Worm (Caenorhabditis elegans) whole organism, young adult: ENCODE results near the gene ZC239.15.

ENCODE experiments used
- B0019.2 ChIP-seq: fragments of 200-800 bp; sonication (Bioruptor generic); conservative IDR thresholded peaks from 2 replicates; pipeline ENCODE4 v1.3.6; 2022; ENCODE audit warnings: missing genetic modification reagents, missing genetic modification characterization, missing compliant biosample characterization
- B0035.1 ChIP-seq: sonication (generic microtip); optimal IDR thresholded peaks from 2 replicates; lab custom pipeline; 2016; ENCODE audit warnings: missing genetic modification characterization, mild to moderate bottlenecking, missing compliant biosample characterization, missing genotype, missing genetic modification reagents
- C06A6.2 ChIP-seq: fragments of 200-800 bp; sonication (Bioruptor generic); conservative IDR thresholded peaks from 2 replicates; pipeline ENCODE4 v1.3.6; 2022; ENCODE audit warnings: missing genetic modification characterization, missing compliant biosample characterization
- F33H1.4 ChIP-seq: fragments of 200-800 bp; sonication (Bioruptor generic); IDR thresholded peaks from 2 replicates; pipeline ENCODE4 v1.3.6; 2022; ENCODE audit warnings: missing genetic modification reagents, missing genetic modification characterization, missing compliant biosample characterization
- F57A8.1 ChIP-seq: fragments of 200-800 bp; sonication (Bioruptor generic); optimal IDR thresholded peaks from 2 replicates; lab custom pipeline; 2018; ENCODE audit warnings: mild to moderate bottlenecking, missing genetic modification characterization, moderate library complexity, missing compliant biosample characterization
- Y53F4B.3 ChIP-seq: fragments of 200-800 bp; sonication (Bioruptor generic); IDR thresholded peaks from 2 replicates; pipeline ENCODE4 v1.3.6; 2022; ENCODE audit warnings: missing genetic modification reagents, missing genetic modification characterization, missing compliant biosample characterization
- Y53G8AR.9 ChIP-seq: fragments of 200-800 bp; sonication (Bioruptor generic); conservative IDR thresholded peaks from 2 replicates; pipeline ENCODE4 v1.3.6; 2022; ENCODE audit warnings: missing genetic modification reagents, missing genetic modification characterization, missing compliant biosample characterization
- Y56A3A.18 ChIP-seq: fragments of 200-800 bp; sonication (Bioruptor generic); IDR thresholded peaks from 2 replicates; pipeline ENCODE4 v1.3.6; 2022; ENCODE audit warnings: missing genetic modification reagents, missing genetic modification characterization, missing compliant biosample characterization
- Y67H2A.10 ChIP-seq: fragments of 200-800 bp; sonication (Bioruptor generic); conservative IDR thresholded peaks from 2 replicates; pipeline ENCODE4 v1.3.6; 2022; ENCODE audit warnings: missing genetic modification reagents, missing genetic modification characterization, missing compliant biosample characterization
- akir-1 ChIP-seq: fragments of 200-800 bp; sonication (Bioruptor generic); optimal IDR thresholded peaks from 2 replicates; lab custom pipeline; 2018; ENCODE audit warnings: mild to moderate bottlenecking, missing genetic modification characterization, moderate library complexity, missing compliant biosample characterization
- attf-3 ChIP-seq: fragments of 200-800 bp; sonication (Bioruptor generic); conservative IDR thresholded peaks from 2 replicates; pipeline ENCODE4 v1.3.6; 2022; ENCODE audit warnings: missing genetic modification reagents, missing genetic modification characterization, missing compliant biosample characterization
- attf-5 ChIP-seq: fragments of 200-800 bp; sonication (Bioruptor generic); optimal IDR thresholded peaks from 2 replicates; lab custom pipeline; 2018; ENCODE audit warnings: mild to moderate bottlenecking, missing genetic modification characterization, missing compliant biosample characterization
- bed-2 ChIP-seq: fragments of 200-800 bp; sonication (Bioruptor generic); IDR thresholded peaks from 2 replicates; pipeline ENCODE4 v1.3.6; 2022; ENCODE audit warnings: missing genetic modification reagents, missing genetic modification characterization, missing compliant biosample characterization
- cebp-2 ChIP-seq: fragments of 200-800 bp; sonication (Bioruptor generic); IDR thresholded peaks from 2 replicates; pipeline ENCODE4 v1.3.6; 2022; ENCODE audit warnings: missing genetic modification characterization, missing compliant biosample characterization
- ceh-27 ChIP-seq: fragments of 200-800 bp; sonication (Bioruptor generic); optimal IDR thresholded peaks from 2 replicates; lab custom pipeline; 2018; ENCODE audit warnings: mild to moderate bottlenecking, missing genetic modification characterization, moderate library complexity, missing compliant biosample characterization
- ceh-40 ChIP-seq: fragments of 200-800 bp; sonication (Bioruptor generic); IDR thresholded peaks from 2 replicates; pipeline ENCODE4 v1.3.6; 2022; ENCODE audit warnings: missing genetic modification characterization, missing compliant biosample characterization
- ceh-91 ChIP-seq: fragments of 200-800 bp; sonication (Bioruptor generic); IDR thresholded peaks from 2 replicates; pipeline ENCODE4 v1.3.6; 2022; ENCODE audit warnings: missing genetic modification reagents, missing genetic modification characterization, missing compliant biosample characterization
- dpl-1 ChIP-seq: fragments of 150-350 bp; optimal IDR thresholded peaks from 2 replicates; lab custom pipeline; 2014; ENCODE audit warnings: missing biosample characterization, missing genetic modification reagents, missing genetic modification characterization
- egl-18 ChIP-seq: fragments of 200-800 bp; sonication (Bioruptor generic); IDR thresholded peaks from 2 replicates; pipeline ENCODE4 v1.3.6; 2022; ENCODE audit warnings: missing genetic modification reagents, missing genetic modification characterization, missing compliant biosample characterization
- ets-4 ChIP-seq: fragments of 200-800 bp; sonication (Bioruptor generic); optimal IDR thresholded peaks from 2 replicates; lab custom pipeline; 2018; ENCODE audit warnings: mild to moderate bottlenecking, missing genetic modification characterization, missing compliant biosample characterization
- gei-17 ChIP-seq: fragments of 200-800 bp; sonication (Bioruptor generic); optimal IDR thresholded peaks from 2 replicates; lab custom pipeline; 2018; ENCODE audit warnings: mild to moderate bottlenecking, missing genetic modification characterization, missing compliant biosample characterization
- him-1 ChIP-seq: sonication (generic microtip); optimal IDR thresholded peaks from 2 replicates; lab custom pipeline; 2016; ENCODE audit warnings: missing genotype, missing genetic modification reagents, missing genetic modification characterization, missing compliant biosample characterization
- hmg-1.2 ChIP-seq: fragments of 200-800 bp; sonication (Bioruptor generic); IDR thresholded peaks from 2 replicates; pipeline ENCODE4 v1.3.6; 2022; ENCODE audit warnings: missing genetic modification reagents, missing genetic modification characterization, missing compliant biosample characterization
- hsf-1 ChIP-seq: fragments of 200-800 bp; sonication (Bioruptor generic); IDR thresholded peaks from 2 replicates; pipeline ENCODE4 v1.3.6; 2022; ENCODE audit warnings: missing genetic modification reagents, missing genetic modification characterization, missing compliant biosample characterization
- lin-35 ChIP-seq, 3 experiments: fragments of 150-350 bp in 2 of 3; sonication (generic microtip) in 1 of 3; optimal IDR thresholded peaks; 2 replicates each; lab custom pipeline; 2014 to 2018; ENCODE audit warnings: missing biosample characterization in 3 of 3, missing genetic modification characterization in 3 of 3, missing genetic modification reagents in 3 of 3
- lin-40 ChIP-seq: sonication (generic microtip); optimal IDR thresholded peaks from 2 replicates; lab custom pipeline; 2016; ENCODE audit warnings: missing genetic modification characterization, mild to moderate bottlenecking, missing compliant biosample characterization, missing genotype, missing genetic modification reagents
- lir-1 ChIP-seq: fragments of 200-800 bp; sonication (Bioruptor generic); conservative IDR thresholded peaks from 2 replicates; pipeline ENCODE4 v1.3.6; 2022; ENCODE audit warnings: missing genetic modification reagents, missing genetic modification characterization, missing compliant biosample characterization
- lsy-27 ChIP-seq: sonication (generic microtip); optimal IDR thresholded peaks from 2 replicates; lab custom pipeline; 2017; ENCODE audit warnings: missing genetic modification characterization, mild to moderate bottlenecking, missing compliant biosample characterization, antibody characterized with exemption, missing genotype, borderline replicate concordance; ENCODE audit not compliant: insufficient read depth
- madf-6 ChIP-seq: fragments of 200-800 bp; sonication (Bioruptor generic); IDR thresholded peaks from 2 replicates; pipeline ENCODE4 v1.3.6; 2022; ENCODE audit warnings: missing genetic modification reagents, missing genetic modification characterization, missing compliant biosample characterization
- mcd-1 ChIP-seq: fragments of 200-800 bp; sonication (Bioruptor generic); IDR thresholded peaks from 2 replicates; pipeline ENCODE4 v1.3.6; 2022; ENCODE audit warnings: missing genetic modification reagents, missing genetic modification characterization, missing compliant biosample characterization
- mel-28 ChIP-seq: sonication (generic microtip); optimal IDR thresholded peaks from 2 replicates; lab custom pipeline; 2016; ENCODE audit warnings: borderline replicate concordance, mild to moderate bottlenecking, missing genetic modification characterization, missing compliant biosample characterization
- mes-4 ChIP-seq: sonication (generic microtip); optimal IDR thresholded peaks from 2 replicates; lab custom pipeline; 2016; ENCODE audit warnings: missing genotype, missing genetic modification characterization, missing compliant biosample characterization
- mxl-1 ChIP-seq: sonication (generic microtip); optimal IDR thresholded peaks from 2 replicates; lab custom pipeline; 2016; ENCODE audit warnings: missing genetic modification characterization, missing compliant biosample characterization
- nfya-1 ChIP-seq: sonication (generic microtip); optimal IDR thresholded peaks from 2 replicates; lab custom pipeline; 2017; ENCODE audit warnings: antibody characterized with exemption, missing compliant biosample characterization, missing genetic modification characterization, borderline replicate concordance; ENCODE audit not compliant: insufficient read depth
- nfyb-1 ChIP-seq: fragments of 200-800 bp; sonication (Bioruptor generic); IDR thresholded peaks from 2 replicates; pipeline ENCODE4 v1.3.6; 2022; ENCODE audit warnings: missing genetic modification reagents, missing genetic modification characterization, missing compliant biosample characterization
- nhr-179 ChIP-seq: sonication (generic microtip); optimal IDR thresholded peaks from 2 replicates; lab custom pipeline; 2016; ENCODE audit warnings: mild to moderate bottlenecking, missing genetic modification characterization, missing compliant biosample characterization
- nhr-80 ChIP-seq: sonication (generic microtip); optimal IDR thresholded peaks from 2 replicates; lab custom pipeline; 2016; ENCODE audit warnings: missing genetic modification characterization, missing compliant biosample characterization
- snpc-1.1 ChIP-seq: sonication (generic microtip); optimal IDR thresholded peaks from 2 replicates; lab custom pipeline; 2017; ENCODE audit warnings: missing genetic modification characterization, mild to moderate bottlenecking, missing compliant biosample characterization, antibody characterized with exemption, moderate library complexity, missing genotype, missing genetic modification reagents; ENCODE audit not compliant: insufficient read depth
- snpc-1.3 ChIP-seq: sonication (generic microtip); optimal IDR thresholded peaks from 2 replicates; lab custom pipeline; 2017; ENCODE audit warnings: missing genetic modification characterization, mild to moderate bottlenecking, missing compliant biosample characterization, antibody characterized with exemption, moderate library complexity, missing genotype, missing genetic modification reagents; ENCODE audit not compliant: insufficient read depth
- snpc-4 ChIP-seq, 5 experiments: fragments of 150-350 bp in 1 of 5; sonication (generic microtip) in 4 of 5; optimal IDR thresholded peaks; 2 replicates each; lab custom pipeline; 2014 to 2018; ENCODE audit warnings: missing genetic modification characterization in 5 of 5, missing biosample characterization in 3 of 5, antibody characterized with exemption in 2 of 5, mild to moderate bottlenecking in 2 of 5, missing compliant biosample characterization in 2 of 5, missing genotype in 2 of 5, moderate library complexity in 2 of 5, missing genetic modification reagents in 1 of 5
- tbx-9 ChIP-seq: sonication (generic microtip); optimal IDR thresholded peaks from 2 replicates; lab custom pipeline; 2016; ENCODE audit warnings: borderline replicate concordance, missing genetic modification characterization, inconsistent platforms, missing compliant biosample characterization
- unc-130 ChIP-seq: sonication (generic microtip); optimal IDR thresholded peaks from 2 replicates; lab custom pipeline; 2016; ENCODE audit warnings: missing genetic modification reagents, missing genetic modification characterization, missing compliant biosample characterization
- unc-62 ChIP-seq: fragments of 150-350 bp; optimal IDR thresholded peaks from 2 replicates; lab custom pipeline; 2014; ENCODE audit warnings: missing biosample characterization, missing genetic modification reagents, missing genetic modification characterization
- zfh-2 ChIP-seq: fragments of 200-800 bp; sonication (Bioruptor generic); conservative IDR thresholded peaks from 2 replicates; pipeline ENCODE4 v1.3.6; 2022; ENCODE audit warnings: missing genetic modification reagents, missing genetic modification characterization, missing compliant biosample characterization
- zim-3 ChIP-seq: sonication (generic microtip); optimal IDR thresholded peaks from 2 replicates; lab custom pipeline; 2017; ENCODE audit warnings: mild to moderate bottlenecking, missing genetic modification characterization, moderate library complexity, missing compliant biosample characterization
- ztf-18 ChIP-seq: sonication (generic microtip); optimal IDR thresholded peaks from 2 replicates; lab custom pipeline; 2016; ENCODE audit warnings: missing genotype, mild to moderate bottlenecking, missing genetic modification characterization, missing compliant biosample characterization
- ztf-22 ChIP-seq: fragments of 200-800 bp; sonication (Bioruptor generic); optimal IDR thresholded peaks from 2 replicates; lab custom pipeline; 2018; ENCODE audit warnings: mild to moderate bottlenecking, missing genetic modification characterization, moderate library complexity, missing compliant biosample characterization
- ztf-26 ChIP-seq: sonication (generic microtip); optimal IDR thresholded peaks from 2 replicates; lab custom pipeline; 2017; ENCODE audit warnings: missing genetic modification characterization, missing compliant biosample characterization

ZC239.15 gene

DNA sequence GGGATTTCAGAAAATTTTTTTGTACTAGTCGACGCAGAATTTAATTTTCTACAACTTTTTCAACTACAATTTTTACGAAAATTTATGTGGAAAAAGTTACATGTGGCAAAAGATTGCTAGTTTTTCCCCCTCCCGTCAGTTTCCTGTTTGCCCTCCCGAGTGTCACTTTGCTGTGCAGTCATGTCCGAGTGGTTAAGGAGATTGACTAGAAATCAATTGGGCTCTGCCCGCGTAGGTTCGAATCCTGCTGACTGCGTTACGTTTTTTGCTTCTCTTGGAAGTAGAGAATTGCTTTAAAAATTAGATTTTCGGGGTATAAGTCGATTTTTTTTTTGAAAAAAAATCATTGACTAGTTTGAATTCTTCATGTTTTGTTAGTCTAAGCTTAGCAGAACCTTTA lies 43.3 kb upstream of the ZC239.15 start (continued):
- TF ChIP-seq C06A6.2 (GFP tag; lab: Robert Waterston, UW), result no peak
- TF ChIP-seq zfh-2 (GFP tag; lab: Robert Waterston, UW), result no peak
- TF ChIP-seq mes-4 (tag; lab: Kevin White, UChicago), result no peak
- no peak for TF ChIP-seq lin-40 (tag; lab: Kevin White, UChicago)
- no peak for TF ChIP-seq B0035.1 (tag; lab: Kevin White, UChicago)
- no peak for TF ChIP-seq tbx-9 (tag; lab: Kevin White, UChicago)
- no peak for TF ChIP-seq madf-6 (GFP tag; lab: Robert Waterston, UW)
- no peak for TF ChIP-seq ets-4 (GFP tag; lab: Kevin White, UChicago)
- TF ChIP-seq gei-17 (GFP tag; lab: Kevin White, UChicago), result no peak
- no peak for TF ChIP-seq mel-28 (tag; lab: Kevin White, UChicago)
- no peak for TF ChIP-seq nhr-80 (tag; lab: Kevin White, UChicago)
- TF ChIP-seq Y53G8AR.9, result peak; percentile 55; the same call in 1 of the 2 replicates
- peak; percentile 66 for TF ChIP-seq nfyb-1 (GFP tag; lab: Robert Waterston, UW)
- no peak for TF ChIP-seq lin-35 (GFP tag; optimal IDR thresholded peaks at IDR 0.05; lab: Kevin White, UChicago)
- TF ChIP-seq mxl-1, result no peak
- TF ChIP-seq B0019.2 (GFP tag; lab: Robert Waterston, UW), result no peak
- TF ChIP-seq nfya-1 (tag; lab: Kevin White, UChicago), result no peak
- no peak for TF ChIP-seq attf-3 (GFP tag; lab: Robert Waterston, UW)
- peak; percentile 63 for TF ChIP-seq him-1 (tag; lab: Kevin White, UChicago)
- TF ChIP-seq F57A8.1 (GFP tag; lab: Kevin White, UChicago), result no peak
- TF ChIP-seq ztf-18 (tag; lab: Kevin White, UChicago), result no peak
- TF ChIP-seq snpc-1.3, result no peak
- TF ChIP-seq lsy-27 (tag; lab: Kevin White, UChicago), result no peak
- no peak for TF ChIP-seq nhr-179
- no peak for TF ChIP-seq cebp-2
- TF ChIP-seq dpl-1 (GFP tag; lab: Kevin White, UChicago), result no peak
- no peak for TF ChIP-seq Y53F4B.3 (GFP tag; lab: Robert Waterston, UW)
- no peak for TF ChIP-seq Y67H2A.10
- no peak for TF ChIP-seq snpc-1.1
- no peak for TF ChIP-seq hsf-1 (GFP tag; lab: Robert Waterston, UW)
- TF ChIP-seq lir-1, result no peak
- TF ChIP-seq F33H1.4 (GFP tag; lab: Robert Waterston, UW), result no peak
- TF ChIP-seq unc-130 (GFP tag; lab: Kevin White, UChicago), result no peak
- TF ChIP-seq ceh-27 (GFP tag; lab: Kevin White, UChicago), result no peak
- no peak for TF ChIP-seq akir-1 (GFP tag; lab: Kevin White, UChicago)
- TF ChIP-seq ceh-91 (GFP tag; lab: Robert Waterston, UW), result no peak
- peak; percentile 48 for TF ChIP-seq hmg-1.2 (GFP tag; lab: Robert Waterston, UW)
- no peak for TF ChIP-seq bed-2 (GFP tag; lab: Robert Waterston, UW)
- no peak for TF ChIP-seq ztf-22 (GFP tag; lab: Kevin White, UChicago)
- TF ChIP-seq Y56A3A.18 (GFP tag; lab: Robert Waterston, UW), result no peak
- no peak for TF ChIP-seq ztf-26 (tag; lab: Kevin White, UChicago)
- TF ChIP-seq unc-62 (GFP tag; lab: Kevin White, UChicago), result no peak
- no peak for TF ChIP-seq egl-18 (GFP tag; lab: Robert Waterston, UW)
- TF ChIP-seq zim-3, result no peak
- TF ChIP-seq attf-5 (GFP tag; lab: Kevin White, UChicago), result peak; percentile 32
- no peak for TF ChIP-seq snpc-4 (GFP tag; optimal IDR thresholded peaks at IDR 0.05; lab: Kevin White, UChicago)
- peak in 1 of 4 experiments; percentile 37 for TF ChIP-seq snpc-4 (tag; optimal IDR thresholded peaks at IDR 0.05; lab: Kevin White, UChicago)
- TF ChIP-seq ceh-40, result no peak
- TF ChIP-seq mcd-1 (GFP tag; lab: Robert Waterston, UW), result no peak
